Worm (Caenorhabditis elegans): ENCODE measurements around the gene K08H10.6.

The K08H10.6 gene

DNA sequence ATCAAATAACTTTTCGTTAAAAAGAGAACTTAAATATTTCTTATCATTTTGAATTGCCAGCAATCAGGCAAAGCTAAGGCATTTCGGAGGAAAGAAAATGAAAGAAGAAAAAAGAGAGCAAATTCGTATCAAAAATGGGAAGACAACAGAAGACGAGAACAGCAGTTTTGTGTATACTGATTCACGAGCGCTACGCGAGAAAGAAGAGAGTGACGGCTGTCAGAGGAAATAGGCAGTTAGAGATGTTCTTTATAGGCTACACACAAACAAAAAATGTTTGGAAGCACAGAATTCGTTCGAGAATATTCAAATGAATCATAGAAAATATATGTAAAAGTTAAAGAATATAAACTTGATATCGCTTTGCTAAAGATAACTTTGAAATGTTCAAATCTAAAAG is 10.9 kb downstream of the K08H10.6 start:
- TF ChIP-seq aly-2 (tag; optimal IDR thresholded peaks at IDR 0.05) (no peak), hmg-11 (tag; optimal IDR thresholded peaks at IDR 0.05) (peak; percentile 3), nhr-77 (tag; optimal IDR thresholded peaks at IDR 0.05) (no peak), ceh-28 (tag; optimal IDR thresholded peaks at IDR 0.05) (no peak), nhr-11 (tag; optimal IDR thresholded peaks at IDR 0.05) (peak; percentile 75), elt-3 (tag; optimal IDR thresholded peaks at IDR 0.05) (no peak), fos-1 (tag; optimal IDR thresholded peaks at IDR 0.05) (no peak), lsy-12 (tag; optimal IDR thresholded peaks at IDR 0.05) (no peak), pha-4 (tag; optimal IDR thresholded peaks at IDR 0.05) (peak; percentile 45), sea-2 (GFP tag; optimal IDR thresholded peaks at IDR 0.05) (no peak), pqm-1 (tag; optimal IDR thresholded peaks at IDR 0.05) (peak; percentile 60), nfya-1 (tag; optimal IDR thresholded peaks at IDR 0.05; ENCODE audit: insufficient read depth) (peak; percentile 45), ama-1 (optimal IDR thresholded peaks at IDR 0.05) (no peak), nhr-237 (tag; optimal IDR thresholded peaks at IDR 0.05) (no peak), ztf-11 (tag; optimal IDR thresholded peaks at IDR 0.05) (no peak), nhr-76 (tag; optimal IDR thresholded peaks at IDR 0.05) (no peak), egl-5 (tag; optimal IDR thresholded peaks at IDR 0.05) (no peak), tbx-2 (tag; optimal IDR thresholded peaks at IDR 0.05) (no peak), lin-39 (tag; optimal IDR thresholded peaks at IDR 0.05) (no peak), ceh-82 (tag; optimal IDR thresholded peaks at IDR 0.05) (no peak), unc-39 (tag; optimal IDR thresholded peaks at IDR 0.05) (no peak), elt-2 (tag; optimal IDR thresholded peaks at IDR 0.05) (peak; percentile 67), nhr-28 (tag; optimal IDR thresholded peaks at IDR 0.05) (no peak)

DNA sequence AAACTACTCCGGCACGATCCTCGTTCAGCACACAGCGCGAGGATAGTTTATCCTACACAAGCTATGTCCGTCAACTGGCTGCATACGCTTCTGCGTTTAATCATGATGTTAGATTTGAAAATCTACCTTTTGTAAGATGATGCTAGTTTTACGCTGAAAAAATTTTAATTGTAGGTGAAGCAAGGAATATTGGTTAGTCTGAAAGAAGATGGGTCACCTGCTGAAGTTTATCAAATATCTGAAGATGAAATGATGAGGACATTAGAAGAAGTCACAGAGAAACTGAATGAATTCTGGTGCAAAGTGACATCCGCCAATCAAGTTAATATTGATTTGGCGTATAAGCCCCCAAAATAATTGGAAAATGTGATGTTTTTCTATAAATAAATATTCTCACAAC is 12.2 kb downstream of the K08H10.6 start:
- no peak for TF ChIP-seq unc-39 (tag; optimal IDR thresholded peaks at IDR 0.05)
- peak; percentile 39 for TF ChIP-seq ama-1 (optimal IDR thresholded peaks at IDR 0.05)
- TF ChIP-seq elt-2 (tag; optimal IDR thresholded peaks at IDR 0.05) = peak; percentile 15

DNA sequence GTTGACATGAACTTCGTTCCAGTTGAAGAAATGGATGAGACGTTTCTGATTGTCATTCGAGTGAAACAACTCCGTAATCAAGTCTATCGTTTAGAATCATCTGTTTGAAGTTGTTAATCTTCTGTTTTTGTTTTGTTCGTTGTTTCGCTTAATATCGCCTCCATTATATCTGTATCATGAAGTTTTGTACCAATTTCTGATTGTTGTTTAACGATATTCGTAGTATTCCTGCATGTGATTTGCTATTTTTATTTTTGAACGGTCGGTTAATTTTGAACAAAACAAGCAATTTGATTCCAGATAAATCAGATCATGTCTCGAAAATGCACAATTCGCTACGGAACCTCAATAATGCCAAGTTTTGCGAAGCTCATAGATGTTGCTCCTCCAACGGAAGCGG is 13.1 kb downstream of the K08H10.6 start, which contains the start of gene C27H6.9:
C27H6.9 (plus strand) TSS at position 301 of the 400 bp plus-strand sequence.
- no peak for TF ChIP-seq nfya-1 (tag; optimal IDR thresholded peaks at IDR 0.05; ENCODE audit: insufficient read depth)
- TF ChIP-seq nhr-67 (tag; optimal IDR thresholded peaks at IDR 0.05) = no peak
- TF ChIP-seq nhr-43 (tag; optimal IDR thresholded peaks at IDR 0.05; ENCODE audit: poor library complexity, severe bottlenecking) = no peak
- TF ChIP-seq fkh-10 (GFP tag; optimal IDR thresholded peaks at IDR 0.05) = no peak
- no peak for TF ChIP-seq egl-5 (tag; optimal IDR thresholded peaks at IDR 0.05)
- no peak for TF ChIP-seq skn-1 (tag; optimal IDR thresholded peaks at IDR 0.05)
- no peak for TF ChIP-seq nhr-237 (tag; optimal IDR thresholded peaks at IDR 0.05)
- TF ChIP-seq lin-15B (tag; optimal IDR thresholded peaks at IDR 0.05) = no peak
- no peak for TF ChIP-seq nhr-12 (tag; optimal IDR thresholded peaks at IDR 0.05)
- TF ChIP-seq ztf-11 (tag; optimal IDR thresholded peaks at IDR 0.05) = no peak
- no peak for TF ChIP-seq nhr-11 (tag; optimal IDR thresholded peaks at IDR 0.05)
- no peak for TF ChIP-seq elt-1 (tag; optimal IDR thresholded peaks at IDR 0.05)
- no peak for TF ChIP-seq fkh-2 (tag; optimal IDR thresholded peaks at IDR 0.05)

DNA sequence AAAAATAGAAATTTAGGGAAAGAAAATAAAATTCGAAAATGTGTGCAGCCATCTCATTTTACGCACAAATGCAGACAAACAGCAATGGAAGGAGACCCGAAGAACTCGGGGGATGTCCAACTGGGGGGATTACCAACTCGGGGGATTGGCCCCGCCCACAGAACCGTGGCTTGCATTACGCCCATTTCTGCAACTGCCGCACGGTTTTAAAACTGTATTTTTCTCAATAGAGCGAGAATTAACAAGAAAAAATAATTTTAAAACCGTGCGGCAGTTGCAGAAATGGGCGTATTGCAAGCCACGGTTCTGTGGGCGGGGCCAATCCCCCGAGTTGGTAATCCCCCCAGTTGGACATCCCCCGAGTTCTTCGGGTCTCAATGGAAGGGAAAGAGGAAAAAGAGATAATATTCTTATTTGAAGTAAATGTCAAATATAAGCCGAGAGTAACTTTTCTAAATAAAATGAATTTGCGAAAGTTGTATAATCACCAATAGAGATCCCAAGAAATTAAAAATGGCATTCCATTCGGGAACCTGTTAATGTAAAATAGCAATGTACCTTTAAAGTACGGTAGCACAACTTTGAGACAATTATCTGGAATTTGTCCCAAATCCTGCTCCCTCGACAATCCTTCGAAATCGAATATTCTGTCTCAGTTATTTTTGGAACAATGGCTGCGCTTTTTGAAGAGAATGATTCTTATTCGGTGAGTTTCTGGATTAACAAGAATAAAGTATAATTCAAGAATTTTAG is 14.8 kb downstream of the K08H10.6 start, which contains the start of the genes ruvb-1 and tofu-1:
ruvb-1 (minus strand) TSS at position 72 of the 753 bp plus-strand sequence.
tofu-1 (plus strand) TSS at position 417 of the 753 bp plus-strand sequence.
- peak; percentile 31 for TF ChIP-seq lin-39 (tag; optimal IDR thresholded peaks at IDR 0.05)
- TF ChIP-seq ceh-28 (tag; optimal IDR thresholded peaks at IDR 0.05) = peak; percentile 43
- TF ChIP-seq nfya-1 (tag; optimal IDR thresholded peaks at IDR 0.05; ENCODE audit: insufficient read depth) = peak; percentile 59
- peak; percentile 47 for TF ChIP-seq lin-15B (tag; optimal IDR thresholded peaks at IDR 0.05)
- peak; percentile 56 for TF ChIP-seq nhr-25 (tag; optimal IDR thresholded peaks at IDR 0.05)
- TF ChIP-seq elt-2 (tag; optimal IDR thresholded peaks at IDR 0.05) = peak; percentile 47
- TF ChIP-seq hmg-11 (tag; optimal IDR thresholded peaks at IDR 0.05) = peak; percentile 53
- peak; percentile 70 for TF ChIP-seq nhr-43 (tag; optimal IDR thresholded peaks at IDR 0.05; ENCODE audit: poor library complexity, severe bottlenecking)
- TF ChIP-seq nhr-23 (tag; optimal IDR thresholded peaks at IDR 0.05) = peak; percentile 75
- peak; percentile 43 for TF ChIP-seq lsy-12 (tag; optimal IDR thresholded peaks at IDR 0.05)
- peak; percentile 19 for TF ChIP-seq R02D3.7 (tag; optimal IDR thresholded peaks at IDR 0.05)
- peak; percentile 48 for TF ChIP-seq tbx-2 (tag; optimal IDR thresholded peaks at IDR 0.05)
